Worm (Caenorhabditis elegans) whole organism, late embryonic: Measurements from ENCODE around the gene C34C12.8.

Source experiments
- Y22D7AL.16 ChIP-seq: sonication (generic microtip); optimal IDR thresholded peaks from 2 replicates; lab custom pipeline; 2016; ENCODE audit warnings: missing genetic modification characterization, missing compliant biosample characterization
- unc-42 ChIP-seq: sonication (generic microtip); optimal IDR thresholded peaks from 2 replicates; lab custom pipeline; 2016; ENCODE audit warnings: missing genotype, missing genetic modification characterization, missing compliant biosample characterization

C34C12.8 gene

ce11 chrIII:3509908-3510307, 49.7 kb downstream of the C34C12.8 start, which contains the start of the genes M01F1.4 and mrpl-35:
TSS of gene M01F1.4 (minus strand) at chrIII:3510033.
TSS of gene mrpl-35 (plus strand) at chrIII:3510237.
- no peak for TF ChIP-seq Y22D7AL.16 (tag; lab: Kevin White, UChicago)
- peak; percentile 35 for TF ChIP-seq unc-42 (tag; lab: Kevin White, UChicago)
- TF ChIP-seq, all 69 proteins: peak for 1
